Fruit fly (Drosophila melanogaster): ENCODE results near the gene Muc4B.
A peak's percentile ranks its signal among the peaks of the same experiment; 100 is the strongest.

Muc4B gene

DNA sequence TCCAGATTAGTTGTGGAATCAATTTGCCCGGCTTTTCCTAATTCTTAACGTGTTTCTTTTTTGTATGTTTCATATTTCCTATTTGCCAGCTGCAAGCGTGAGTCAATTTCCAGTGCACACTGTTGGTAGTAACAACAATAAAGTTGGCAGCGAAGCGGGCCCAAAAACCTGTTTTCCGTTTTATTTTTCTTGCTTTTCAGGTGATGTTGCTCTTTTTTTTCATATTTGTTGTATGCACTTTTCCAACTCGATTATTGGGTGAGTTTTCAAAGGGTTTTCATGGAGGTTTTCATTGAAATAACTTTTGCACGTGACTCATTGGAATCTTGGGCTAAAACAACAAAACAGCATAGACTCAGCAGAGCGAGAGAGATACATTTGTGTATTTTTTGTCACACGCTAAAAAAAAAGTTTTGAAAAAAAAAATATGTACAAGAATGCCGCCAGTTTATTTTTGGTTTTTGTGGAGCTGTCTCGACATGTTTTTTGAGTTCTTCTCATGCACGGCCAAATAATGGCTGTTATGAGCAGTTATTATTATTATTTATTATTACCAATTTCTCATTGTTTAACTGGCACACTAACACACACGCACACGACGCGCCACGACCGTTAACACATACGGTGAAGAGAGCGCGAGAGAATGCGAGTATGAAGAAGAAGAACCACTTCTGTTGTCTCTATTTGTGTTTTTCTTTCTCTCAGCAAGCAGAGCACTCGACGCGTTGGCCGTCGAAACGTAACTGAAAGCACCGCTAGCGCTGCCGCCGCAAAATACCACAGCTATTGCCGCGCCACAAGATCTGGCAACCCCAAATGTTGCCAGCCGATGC, 40.4 kb downstream of the Muc4B start, which contains the start of gene Fas2:
TSS of gene Fas2 (minus strand) at position 748 of the 833 bp plus-strand sequence.
- TF ChIP-seq Clk (GFP tag; optimal IDR thresholded peaks at IDR 0.05) (no peak), bab1 (GFP tag; optimal IDR thresholded peaks at IDR 0.05) (peak; percentile 64), CG1620 (GFP tag; optimal IDR thresholded peaks at IDR 0.05) (peak; percentile 50), CG14711 (tag; optimal IDR thresholded peaks at IDR 0.05) (peak; percentile 53), Mnt (GFP tag; optimal IDR thresholded peaks at IDR 0.05) (peak; percentile 65), CG11617 (GFP tag; optimal IDR thresholded peaks at IDR 0.05) (peak; percentile 30), kay (GFP tag; ENCODE audit: borderline replicate concordance) (peak; percentile 61), ovo (GFP tag; optimal IDR thresholded peaks at IDR 0.05) (peak; percentile 20), CG12768 (GFP tag; optimal IDR thresholded peaks at IDR 0.05) (no peak), Crg-1 (GFP tag; optimal IDR thresholded peaks at IDR 0.05) (no peak), cnc (optimal IDR thresholded peaks at IDR 0.05) (no peak), CG7101 (tag; optimal IDR thresholded peaks at IDR 0.05) (peak; percentile 74), cic (GFP tag; optimal IDR thresholded peaks at IDR 0.05) (no peak), pad (GFP tag; optimal IDR thresholded peaks at IDR 0.05) (peak; percentile 40), toe (GFP tag; optimal IDR thresholded peaks at IDR 0.05) (no peak), tj (GFP tag; optimal IDR thresholded peaks at IDR 0.05) (peak; percentile 56), CG33017 (tag; optimal IDR thresholded peaks at IDR 0.05) (peak; percentile 15), Hr96 (GFP tag; optimal IDR thresholded peaks at IDR 0.05) (peak; percentile 50), CG7045 (GFP tag; optimal IDR thresholded peaks at IDR 0.05) (no peak), CG5204 (GFP tag; optimal IDR thresholded peaks at IDR 0.05) (no peak)

DNA sequence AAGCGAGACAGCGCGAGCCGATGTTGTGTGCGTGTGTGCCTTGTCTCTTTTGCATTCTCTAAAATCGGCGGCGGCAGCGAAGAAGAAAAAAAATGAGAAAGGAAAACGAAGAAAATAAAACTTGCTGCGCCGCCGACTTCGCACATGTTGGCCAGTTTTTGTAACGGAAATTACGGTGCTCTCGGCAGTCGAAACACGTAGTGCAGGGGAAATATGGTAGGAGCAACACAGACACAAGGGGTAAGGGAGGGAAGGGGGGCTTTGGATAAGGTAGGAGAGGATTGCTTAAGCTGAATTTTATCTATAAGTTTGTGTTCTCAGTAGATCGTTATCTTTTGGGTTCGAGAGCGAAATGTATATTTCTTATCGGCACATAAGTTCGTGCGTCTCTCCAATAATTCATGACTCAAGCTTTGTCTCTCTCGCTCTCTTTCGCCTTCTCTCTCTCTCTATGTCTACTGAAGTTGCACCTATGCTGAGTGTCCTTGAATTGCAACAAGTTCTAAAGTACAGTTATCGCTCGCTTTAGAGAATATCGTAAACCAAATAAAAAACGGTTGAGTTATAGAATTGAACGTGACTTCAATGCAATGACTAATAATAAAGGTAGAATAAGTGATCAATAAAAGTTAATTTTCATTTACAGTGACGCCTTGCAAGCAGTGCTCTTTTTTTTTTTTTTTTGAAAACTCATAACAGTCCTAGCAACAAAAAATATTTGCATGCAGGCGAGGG, 42.1 kb downstream of the Muc4B start:
- TF ChIP-seq CG11617 (GFP tag; optimal IDR thresholded peaks at IDR 0.05) (no peak), ovo (GFP tag; optimal IDR thresholded peaks at IDR 0.05) (peak; percentile 19), Crg-1 (GFP tag; optimal IDR thresholded peaks at IDR 0.05) (no peak), Hr96 (GFP tag; optimal IDR thresholded peaks at IDR 0.05) (no peak), kay (GFP tag; ENCODE audit: borderline replicate concordance) (peak; percentile 51), bab1 (GFP tag; optimal IDR thresholded peaks at IDR 0.05) (peak; percentile 3), pad (GFP tag; optimal IDR thresholded peaks at IDR 0.05) (peak; percentile 84)

DNA sequence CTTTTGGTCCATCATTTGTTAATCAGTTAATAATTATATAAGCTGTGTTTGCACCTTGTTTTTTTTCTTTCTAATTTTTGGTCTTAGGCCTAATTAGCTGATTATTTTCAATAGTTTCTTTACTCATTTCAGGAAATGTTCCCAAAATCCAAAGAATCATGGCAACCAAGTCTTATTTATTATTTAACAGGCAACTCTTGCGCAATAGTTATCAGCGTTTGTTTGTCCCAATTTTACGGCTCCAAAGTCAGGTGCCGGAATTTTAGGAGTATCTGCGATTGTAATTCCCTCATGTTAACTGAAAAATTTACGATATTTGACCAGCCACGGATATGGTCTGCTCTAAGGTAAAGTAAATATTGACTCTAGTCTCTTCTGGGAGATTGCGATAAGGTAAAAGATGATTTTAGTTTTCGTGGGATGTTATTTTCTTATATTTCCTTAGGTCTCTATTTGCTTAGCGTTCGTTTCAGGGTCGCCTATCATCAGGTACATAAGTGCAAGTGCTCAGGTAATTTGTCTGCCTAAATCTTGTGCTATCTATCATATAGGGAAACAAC, 43.6 kb downstream of the Muc4B start:
- TF ChIP-seq Crg-1 (GFP tag; optimal IDR thresholded peaks at IDR 0.05) (peak; percentile 81), toe (GFP tag; optimal IDR thresholded peaks at IDR 0.05) (no peak), CG7045 (GFP tag; optimal IDR thresholded peaks at IDR 0.05) (peak; percentile 53), Mnt (GFP tag; optimal IDR thresholded peaks at IDR 0.05) (peak; percentile 57), CG5204 (GFP tag; optimal IDR thresholded peaks at IDR 0.05) (no peak), Clk (GFP tag; optimal IDR thresholded peaks at IDR 0.05) (no peak), ovo (GFP tag; optimal IDR thresholded peaks at IDR 0.05) (peak; percentile 59), CG33017 (tag; optimal IDR thresholded peaks at IDR 0.05) (peak; percentile 66), pad (GFP tag; optimal IDR thresholded peaks at IDR 0.05) (peak; percentile 47), tj (GFP tag; optimal IDR thresholded peaks at IDR 0.05) (peak; percentile 17), CG11617 (GFP tag; optimal IDR thresholded peaks at IDR 0.05) (peak; percentile 68), CG14711 (tag; optimal IDR thresholded peaks at IDR 0.05) (peak; percentile 55), Hr96 (GFP tag; optimal IDR thresholded peaks at IDR 0.05) (peak; percentile 42), CG12768 (GFP tag; optimal IDR thresholded peaks at IDR 0.05) (peak; percentile 17), bab1 (GFP tag; optimal IDR thresholded peaks at IDR 0.05) (no peak), cnc (optimal IDR thresholded peaks at IDR 0.05) (no peak), cic (GFP tag; optimal IDR thresholded peaks at IDR 0.05) (peak; percentile 74), kay (GFP tag; ENCODE audit: borderline replicate concordance) (no peak), CG1620 (GFP tag; optimal IDR thresholded peaks at IDR 0.05) (peak; percentile 27), CG7101 (tag; optimal IDR thresholded peaks at IDR 0.05) (peak; percentile 81)

DNA sequence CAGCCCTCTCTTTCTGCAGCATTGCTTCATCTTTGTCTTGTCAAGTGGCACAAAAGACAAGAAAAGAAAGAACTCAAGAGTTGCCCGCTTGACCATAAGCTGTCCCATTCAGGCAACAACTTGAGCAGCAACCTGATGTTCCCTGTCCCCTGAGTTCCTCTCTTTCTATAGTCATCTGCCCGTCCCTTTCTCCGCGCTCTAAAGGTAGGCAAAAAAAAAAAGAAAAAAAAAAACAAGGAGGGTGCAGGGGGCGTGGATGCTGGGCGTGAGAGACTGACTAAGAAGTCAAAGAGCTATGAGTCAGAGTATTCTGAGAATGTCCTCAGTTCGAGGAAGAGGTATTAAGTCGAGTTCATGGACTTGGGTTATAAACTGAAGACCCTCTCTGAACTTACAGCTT, 45.3 kb downstream of the Muc4B start:
- TF ChIP-seq CG5204 (GFP tag; optimal IDR thresholded peaks at IDR 0.05) = no peak
- TF ChIP-seq CG7045 (GFP tag; optimal IDR thresholded peaks at IDR 0.05) = no peak
- TF ChIP-seq cic (GFP tag; optimal IDR thresholded peaks at IDR 0.05) = no peak
- TF ChIP-seq CG11617 (GFP tag; optimal IDR thresholded peaks at IDR 0.05) = no peak
- TF ChIP-seq Crg-1 (GFP tag; optimal IDR thresholded peaks at IDR 0.05) = no peak

DNA sequence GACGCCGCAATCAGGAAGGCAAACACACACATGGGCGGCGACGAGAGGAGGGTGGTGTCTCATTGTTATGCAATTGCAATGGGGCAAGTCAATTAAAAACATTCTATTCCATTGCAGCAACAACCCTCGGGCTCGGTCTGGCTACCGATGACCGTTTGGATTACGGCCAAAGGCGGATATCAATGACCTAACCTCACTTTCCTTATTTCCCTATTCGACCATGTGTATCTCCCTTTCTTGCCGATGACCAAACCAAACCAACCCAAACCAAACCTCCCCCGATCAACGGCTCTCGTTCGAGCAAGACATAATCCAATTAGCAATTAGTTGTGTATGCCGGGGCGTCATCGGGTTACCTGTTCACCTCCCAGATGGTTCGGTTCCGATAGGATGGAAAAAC, 47.2 kb downstream of the Muc4B start:
- TF ChIP-seq Hr96 (GFP tag; optimal IDR thresholded peaks at IDR 0.05) (no peak), tj (GFP tag; optimal IDR thresholded peaks at IDR 0.05) (no peak), bab1 (GFP tag; optimal IDR thresholded peaks at IDR 0.05) (no peak), cic (GFP tag; optimal IDR thresholded peaks at IDR 0.05) (no peak), CG5204 (GFP tag; optimal IDR thresholded peaks at IDR 0.05) (no peak), ovo (GFP tag; optimal IDR thresholded peaks at IDR 0.05) (no peak), pad (GFP tag; optimal IDR thresholded peaks at IDR 0.05) (no peak)

DNA sequence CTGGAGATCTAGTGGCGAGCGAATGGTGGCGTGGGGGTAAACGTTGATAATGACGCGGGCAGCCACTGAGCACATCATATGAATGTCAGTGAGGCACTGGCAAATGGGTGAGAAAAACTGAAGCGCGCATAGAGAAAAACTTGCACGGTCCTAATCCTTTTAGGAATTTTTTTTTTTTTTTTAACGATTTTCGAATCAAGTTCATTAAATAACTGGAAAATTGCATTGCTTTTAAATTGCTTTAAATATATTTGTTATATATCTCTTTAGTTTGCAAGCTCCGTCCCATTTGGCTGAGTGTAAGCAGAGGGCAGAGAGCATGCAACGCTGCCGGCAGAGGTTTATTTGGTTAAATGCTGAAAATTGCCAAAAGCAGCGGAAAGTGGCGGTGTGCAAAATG, 48.5 kb downstream of the Muc4B start:
- no peak for TF ChIP-seq CG14711 (tag; optimal IDR thresholded peaks at IDR 0.05)
- TF ChIP-seq kay (GFP tag; ENCODE audit: borderline replicate concordance) = peak; percentile 30
- TF ChIP-seq bab1 (GFP tag; optimal IDR thresholded peaks at IDR 0.05) = no peak
